Fruit fly (Drosophila melanogaster) whole organism, embryonic: ENCODE data around the gene CG43779.

ENCODE experiments used
- BEAF-32 ChIP-seq: fragments of 200-800 bp; sonication (Bioruptor generic); optimal IDR thresholded peaks from 3 replicates; lab custom pipeline; 2017; ENCODE audit warnings: missing biosample characterization, missing genetic modification characterization, mild to moderate bottlenecking, moderate library complexity, missing genetic modification reagents
- C15 ChIP-seq: fragments of 200-800 bp; sonication (Bioruptor generic); IDR thresholded peaks from 3 replicates; pipeline ENCODE4 v1.3.6; 2022; ENCODE audit warnings: missing biosample characterization, missing genetic modification characterization
- CG11695 ChIP-seq: fragments of 200-800 bp; sonication (Bioruptor generic); IDR thresholded peaks from 3 replicates; pipeline ENCODE4 v1.3.6; 2022; ENCODE audit warnings: missing biosample characterization, missing genetic modification characterization
- CG11723 ChIP-seq: fragments of 200-800 bp; sonication (Bioruptor generic); optimal IDR thresholded peaks from 2 replicates; lab custom pipeline; 2017; ENCODE audit warnings: missing biosample characterization, mild to moderate bottlenecking, missing genetic modification characterization
- CG12769 ChIP-seq: fragments of 200-800 bp; sonication (Bioruptor generic); optimal IDR thresholded peaks from 2 replicates; lab custom pipeline; 2019; ENCODE audit warnings: missing biosample characterization, mild to moderate bottlenecking, missing genetic modification characterization, moderate library complexity
- CG12942 ChIP-seq: fragments of 200-800 bp; sonication (Bioruptor generic); optimal IDR thresholded peaks from 3 replicates; lab custom pipeline; 2016; ENCODE audit warnings: missing biosample characterization, missing genetic modification characterization
- CG13287 ChIP-seq: fragments of 200-800 bp; sonication (Bioruptor generic); IDR thresholded peaks from 2 replicates; pipeline ENCODE4 v1.3.6; 2022; ENCODE audit warnings: missing biosample characterization, missing genetic modification characterization; ENCODE audit not compliant: partially characterized antibody
- CG13296 ChIP-seq: fragments of 200-800 bp; sonication (Bioruptor generic); optimal IDR thresholded peaks from 3 replicates; lab custom pipeline; 2018; ENCODE audit warnings: missing biosample characterization, mild to moderate bottlenecking, missing genetic modification characterization
- CG13624 ChIP-seq: fragments of 200-800 bp; sonication (Bioruptor generic); optimal IDR thresholded peaks from 2 replicates; lab custom pipeline; 2016; ENCODE audit warnings: missing biosample characterization, missing genetic modification characterization
- CG14965 ChIP-seq: fragments of 200-800 bp; sonication (Bioruptor generic); optimal IDR thresholded peaks from 2 replicates; lab custom pipeline; 2016; ENCODE audit warnings: missing biosample characterization, missing genetic modification characterization, borderline replicate concordance
- CG1602 ChIP-seq: fragments of 200-800 bp; sonication (Bioruptor generic); optimal IDR thresholded peaks from 3 replicates; lab custom pipeline; 2016; ENCODE audit warnings: missing biosample characterization, missing genetic modification characterization
- CG1603 ChIP-seq: fragments of 200-800 bp; sonication (Bioruptor generic); optimal IDR thresholded peaks from 2 replicates; lab custom pipeline; 2019; ENCODE audit warnings: missing biosample characterization, mild to moderate bottlenecking, missing genetic modification characterization, moderate library complexity
- CG17361 ChIP-seq: fragments of 200-800 bp; sonication (Bioruptor generic); IDR thresholded peaks from 3 replicates; pipeline ENCODE4 v1.3.6; 2022; ENCODE audit warnings: missing biosample characterization, missing genetic modification characterization
- CG2120 ChIP-seq: fragments of 200-800 bp; sonication (Bioruptor generic); optimal IDR thresholded peaks from 3 replicates; lab custom pipeline; 2016; ENCODE audit warnings: missing biosample characterization, missing genetic modification characterization
- CG2712 ChIP-seq: fragments of 200-800 bp; optimal IDR thresholded peaks from 3 replicates; lab custom pipeline; 2019; ENCODE audit warnings: missing biosample characterization, mild to moderate bottlenecking, missing genetic modification characterization, moderate library complexity
- CG3065 ChIP-seq: fragments of 200-800 bp; sonication (Bioruptor generic); optimal IDR thresholded peaks from 2 replicates; lab custom pipeline; 2016; ENCODE audit warnings: missing biosample characterization, missing genetic modification characterization
- CG31441 ChIP-seq: fragments of 200-800 bp; sonication (Bioruptor generic); IDR thresholded peaks from 2 replicates; pipeline ENCODE4 v1.3.6; 2022; ENCODE audit warnings: missing biosample characterization, missing genetic modification characterization
- CG3726 ChIP-seq: fragments of 200-800 bp; sonication (Bioruptor generic); IDR thresholded peaks from 3 replicates; pipeline ENCODE4, ENCODE4 v1.3.6; 2022; ENCODE audit warnings: missing biosample characterization, missing genetic modification characterization
- CG4360 ChIP-seq: fragments of 200-800 bp; sonication (Bioruptor generic); IDR thresholded peaks from 2 replicates; pipeline ENCODE4 v1.3.6; 2022; ENCODE audit warnings: missing biosample characterization, missing genetic modification characterization
- CG4617 ChIP-seq: fragments of 200-800 bp; sonication (Bioruptor generic); optimal IDR thresholded peaks from 3 replicates; lab custom pipeline; 2016; ENCODE audit warnings: missing biosample characterization, missing genetic modification characterization, borderline replicate concordance
- CG4707 ChIP-seq: fragments of 200-800 bp; sonication (Bioruptor generic); optimal IDR thresholded peaks from 2 replicates; lab custom pipeline; 2018; ENCODE audit warnings: missing biosample characterization, mild to moderate bottlenecking, missing genetic modification characterization, moderate library complexity
- CG7357 ChIP-seq: fragments of 200-800 bp; sonication (Bioruptor generic); IDR thresholded peaks from 3 replicates; pipeline ENCODE4 v1.3.6; 2022; ENCODE audit warnings: missing biosample characterization, missing genetic modification characterization
- CG8359 ChIP-seq: fragments of 200-800 bp; sonication (Bioruptor generic); optimal IDR thresholded peaks from 2 replicates; lab custom pipeline; 2017; ENCODE audit warnings: missing biosample characterization, mild to moderate bottlenecking, missing genetic modification characterization, borderline replicate concordance
- CG9215 ChIP-seq: fragments of 200-800 bp; sonication (Bioruptor generic); IDR thresholded peaks from 2 replicates; pipeline ENCODE4 v1.3.6; 2022; ENCODE audit warnings: missing biosample characterization, missing genetic modification characterization
- CG9932 ChIP-seq: fragments of 200-800 bp; sonication (Bioruptor generic); IDR thresholded peaks from 2 replicates; pipeline ENCODE4 v1.3.6; 2022; ENCODE audit warnings: missing biosample characterization, missing genetic modification characterization
- Dp ChIP-seq: fragments of 200-800 bp; sonication (Bioruptor generic); optimal IDR thresholded peaks from 2 replicates; lab custom pipeline; 2018; ENCODE audit warnings: missing biosample characterization, mild to moderate bottlenecking, missing genetic modification characterization, moderate library complexity
- GATAe ChIP-seq: fragments of 200-800 bp; sonication (Bioruptor generic); conservative IDR thresholded peaks from 2 replicates; pipeline ENCODE4 v1.3.6; 2022; ENCODE audit warnings: missing biosample characterization, missing genetic modification characterization
- HLH54F ChIP-seq: fragments of 200-800 bp; sonication (Bioruptor generic); optimal IDR thresholded peaks from 3 replicates; lab custom pipeline; 2016; ENCODE audit warnings: missing biosample characterization, missing genetic modification characterization
- HmgZ ChIP-seq: fragments of 200-800 bp; sonication (Bioruptor generic); optimal IDR thresholded peaks from 2 replicates; lab custom pipeline; 2018; ENCODE audit warnings: missing biosample characterization, mild to moderate bottlenecking, missing genetic modification characterization
- Lhr ChIP-seq: fragments of 200-800 bp; sonication (Bioruptor generic); optimal IDR thresholded peaks from 3 replicates; lab custom pipeline; 2017; ENCODE audit warnings: mild to moderate bottlenecking, missing biosample characterization, missing genetic modification reagents, missing genetic modification characterization
- Lim3 ChIP-seq: fragments of 200-800 bp; sonication (Bioruptor generic); IDR thresholded peaks from 2 replicates; pipeline ENCODE4 v1.3.6; 2022; ENCODE audit warnings: missing biosample characterization, missing genetic modification characterization
- MESR4 ChIP-seq: fragments of 200-800 bp; sonication (Bioruptor generic); optimal IDR thresholded peaks from 2 replicates; lab custom pipeline; 2018; ENCODE audit warnings: missing biosample characterization, mild to moderate bottlenecking, missing genetic modification characterization, moderate library complexity
- MTF-1 ChIP-seq: fragments of 200-800 bp; sonication (Bioruptor generic); optimal IDR thresholded peaks from 2 replicates; lab custom pipeline; 2018; ENCODE audit warnings: missing biosample characterization, mild to moderate bottlenecking, missing genetic modification characterization, borderline replicate concordance
- Opbp ChIP-seq: fragments of 200-800 bp; sonication (Bioruptor generic); IDR thresholded peaks from 3 replicates; pipeline ENCODE4 v1.3.6; 2022; ENCODE audit warnings: missing biosample characterization, missing genetic modification characterization; ENCODE audit not compliant: partially characterized antibody
- Scr ChIP-seq: fragments of 200-800 bp; sonication (Bioruptor generic); IDR thresholded peaks from 2 replicates; pipeline ENCODE4 v1.3.6; 2022; ENCODE audit warnings: missing biosample characterization, missing genetic modification characterization; ENCODE audit not compliant: partially characterized antibody
- abd-A ChIP-seq: fragments of 200-800 bp; sonication (Bioruptor generic); optimal IDR thresholded peaks from 3 replicates; lab custom pipeline; 2019; ENCODE audit warnings: missing biosample characterization, mild to moderate bottlenecking, missing genetic modification characterization, moderate library complexity
- esg ChIP-seq: fragments of 200-800 bp; sonication (Bioruptor generic); conservative IDR thresholded peaks from 2 replicates; pipeline ENCODE4 v1.3.6; 2022; ENCODE audit warnings: missing biosample characterization, missing genetic modification characterization
- fru ChIP-seq: fragments of >200 bp; optimal IDR thresholded peaks from 2 replicates; lab custom pipeline; 2017
- grau ChIP-seq: fragments of 200-800 bp; optimal IDR thresholded peaks from 3 replicates; lab custom pipeline; 2019; ENCODE audit warnings: missing biosample characterization, mild to moderate bottlenecking, missing genetic modification characterization, moderate library complexity
- h ChIP-seq: fragments of >200 bp; optimal IDR thresholded peaks from 2 replicates; lab custom pipeline; 2017
- ind ChIP-seq: fragments of 200-800 bp; sonication (Bioruptor generic); optimal IDR thresholded peaks from 3 replicates; lab custom pipeline; 2016; ENCODE audit warnings: missing biosample characterization, missing genetic modification characterization
- jigr1 ChIP-seq: fragments of 200-800 bp; sonication (Bioruptor generic); IDR thresholded peaks from 3 replicates; pipeline ENCODE4 v1.3.6; 2022; ENCODE audit warnings: missing biosample characterization, missing genetic modification characterization
- mld ChIP-seq: fragments of 200-800 bp; sonication (Bioruptor generic); IDR thresholded peaks from 3 replicates; pipeline ENCODE4 v1.3.6; 2022; ENCODE audit warnings: missing biosample characterization, missing genetic modification characterization; ENCODE audit not compliant: partially characterized antibody
- nau ChIP-seq: fragments of 200-800 bp; sonication (Bioruptor generic); optimal IDR thresholded peaks from 3 replicates; lab custom pipeline; 2017; ENCODE audit warnings: missing biosample characterization, mild to moderate bottlenecking, missing genetic modification characterization, missing genetic modification reagents
- p53 ChIP-seq: fragments of 200-800 bp; sonication (Bioruptor generic); optimal IDR thresholded peaks from 2 replicates; lab custom pipeline; 2016; ENCODE audit warnings: missing biosample characterization, missing genetic modification characterization
- pan ChIP-seq, 4 experiments: fragments of >200 bp in 3 of 4; fragments of 200-800 bp in 1 of 4; sonication (Bioruptor generic) in 1 of 4; optimal IDR thresholded peaks in 3 of 4; IDR thresholded peaks in 1 of 4; 2 replicates each; pipeline versions ENCODE4 v1.3.6 to Lab custom; 2017 to 2022; ENCODE audit warnings: missing biosample characterization in 2 of 4, missing genetic modification characterization in 2 of 4, mixed read lengths in 1 of 4
- tgo ChIP-seq: fragments of 200-800 bp; sonication (Bioruptor generic); IDR thresholded peaks from 3 replicates; pipeline ENCODE4 v1.3.6; 2022; ENCODE audit warnings: missing biosample characterization, missing genetic modification characterization
- toy ChIP-seq: fragments of 200-800 bp; sonication (Bioruptor generic); IDR thresholded peaks from 2 replicates; pipeline ENCODE4 v1.3.6; 2022; ENCODE audit warnings: missing biosample characterization, missing genetic modification characterization
- zen ChIP-seq: fragments of 200-800 bp; sonication (Bioruptor generic); optimal IDR thresholded peaks from 3 replicates; lab custom pipeline; 2018; ENCODE audit warnings: missing biosample characterization, mild to moderate bottlenecking, missing genetic modification characterization, moderate library complexity

CG43779 gene

dm6 chr2L:13295978-13296702 lies 10.4 kb downstream of the CG43779 start (continued):
- no peak for TF ChIP-seq CG9932 (GFP tag; lab: Robert Waterston, UW)
- TF ChIP-seq MESR4 (GFP tag; lab: Kevin White, UChicago) = peak; percentile 72
- peak; percentile 4 for TF ChIP-seq nau (GFP tag; lab: Kevin White, UChicago)
- TF ChIP-seq pan (optimal IDR thresholded peaks at IDR 0.05; lab: Kevin White, UChicago) = no peak
- no peak for TF ChIP-seq pan (GFP tag; optimal IDR thresholded peaks at IDR 0.05 in 1 of 2, IDR thresholded peaks at IDR 0.05 in 1 of 2)
- peak; percentile 37 for TF ChIP-seq BEAF-32
- no peak for TF ChIP-seq CG12769
- no peak for TF ChIP-seq esg
- TF ChIP-seq CG3065 (GFP tag; lab: Kevin White, UChicago) = no peak
- TF ChIP-seq tgo (GFP tag; lab: Robert Waterston, UW) = no peak
- no peak for TF ChIP-seq MTF-1 (GFP tag; lab: Kevin White, UChicago)
- TF ChIP-seq HLH54F (GFP tag; lab: Kevin White, UChicago) = no peak
- peak; percentile 72 for TF ChIP-seq Opbp (GFP tag; lab: Robert Waterston, UW)
- no peak for TF ChIP-seq CG1603 (tag; lab: Kevin White, UChicago)
- TF ChIP-seq CG8359 = no peak
- no peak for TF ChIP-seq CG1602 (GFP tag; lab: Kevin White, UChicago)
- TF ChIP-seq CG14965 (GFP tag; lab: Kevin White, UChicago) = no peak
- TF ChIP-seq Dp (GFP tag; lab: Kevin White, UChicago) = peak; percentile 98
- no peak for TF ChIP-seq CG11695
- TF ChIP-seq Lhr (GFP tag; lab: Kevin White, UChicago) = no peak
- TF ChIP-seq C15 (GFP tag; lab: Robert Waterston, UW) = no peak
- no peak for TF ChIP-seq GATAe (GFP tag; lab: Robert Waterston, UW)
- TF ChIP-seq CG2712 (tag; lab: Kevin White, UChicago) = no peak
- no peak for TF ChIP-seq CG12942 (GFP tag; lab: Kevin White, UChicago)
- TF ChIP-seq mld (GFP tag; lab: Robert Waterston, UW) = 0 out of 3 replicates have a peak, but pooled peaks have one; percentile 19
- peak; percentile 89 for TF ChIP-seq CG4617 (GFP tag; lab: Kevin White, UChicago)
- TF ChIP-seq CG9215 (GFP tag; lab: Robert Waterston, UW) = no peak
- peak; percentile 18 for TF ChIP-seq CG13296 (GFP tag; lab: Kevin White, UChicago)
- TF ChIP-seq CG17361 (GFP tag; lab: Robert Waterston, UW) = no peak
- no peak for TF ChIP-seq fru (lab: Kevin White, UChicago)
- TF ChIP-seq CG4707 (GFP tag; lab: Kevin White, UChicago) = no peak
- peak; percentile 52 for TF ChIP-seq CG13287
- peak; percentile 40; the same call in 1 of the 2 replicates for TF ChIP-seq Scr (GFP tag; lab: Robert Waterston, UW)
- no peak for TF ChIP-seq h (lab: Kevin White, UChicago)
- no peak for TF ChIP-seq jigr1 (GFP tag; lab: Robert Waterston, UW)
- no peak for TF ChIP-seq ind (GFP tag; lab: Kevin White, UChicago)
- TF ChIP-seq CG13624 (GFP tag; lab: Kevin White, UChicago) = peak; percentile 82
- no peak for TF ChIP-seq grau (tag; lab: Kevin White, UChicago)
- no peak for TF ChIP-seq p53 (GFP tag; lab: Kevin White, UChicago)
- peak; percentile 43 for TF ChIP-seq zen (tag; lab: Kevin White, UChicago)
- no peak for TF ChIP-seq toy
- peak; percentile 79 for TF ChIP-seq HmgZ (tag; lab: Kevin White, UChicago)
- TF ChIP-seq abd-A (tag; lab: Kevin White, UChicago) = peak; percentile 79
- TF ChIP-seq CG4360 (GFP tag; lab: Robert Waterston, UW) = peak; percentile 17; the same call in 1 of the 2 replicates
- TF ChIP-seq Lim3 (GFP tag; lab: Robert Waterston, UW) = no peak
- no peak for TF ChIP-seq CG3726 (GFP tag; lab: Robert Waterston, UW)
- no peak for TF ChIP-seq CG11723 (GFP tag; lab: Kevin White, UChicago)
- TF ChIP-seq CG2120 (GFP tag; lab: Kevin White, UChicago) = peak; percentile 1
- TF ChIP-seq CG7357 = no peak
- TF ChIP-seq CG31441 (GFP tag; lab: Robert Waterston, UW) = no peak
